Fruit fly (Drosophila melanogaster) whole organism, embryonic: ENCODE measurements around the gene CG11449.

Experiments used
- Ada2b ChIP-seq: fragments of 200-800 bp; sonication (Bioruptor generic); IDR thresholded peaks from 2 replicates; pipeline ENCODE4 v1.3.6; 2022; ENCODE audit warnings: missing biosample characterization, missing genetic modification characterization
- CG10366 ChIP-seq: fragments of 200-800 bp; sonication (Bioruptor generic); IDR thresholded peaks from 2 replicates; pipeline ENCODE4 v1.3.6; 2022; ENCODE audit warnings: missing biosample characterization, missing genetic modification characterization
- CG12391 ChIP-seq: fragments of 200-800 bp; sonication (Bioruptor generic); optimal IDR thresholded peaks from 3 replicates; lab custom pipeline; 2018; ENCODE audit warnings: missing biosample characterization, mild to moderate bottlenecking, missing genetic modification characterization, moderate library complexity
- CG13894 ChIP-seq: fragments of 200-800 bp; sonication (Bioruptor generic); optimal IDR thresholded peaks from 3 replicates; lab custom pipeline; 2018; ENCODE audit warnings: missing biosample characterization, mild to moderate bottlenecking, missing genetic modification characterization, moderate library complexity
- CG17328 ChIP-seq: fragments of 200-800 bp; sonication (Bioruptor generic); IDR thresholded peaks from 2 replicates; pipeline ENCODE4 v1.3.6; 2022; ENCODE audit warnings: missing biosample characterization, missing genetic modification characterization
- CG17612 ChIP-seq: fragments of 200-800 bp; sonication (Bioruptor generic); IDR thresholded peaks from 2 replicates; pipeline ENCODE4 v1.3.6; 2022; ENCODE audit warnings: missing biosample characterization, missing genetic modification characterization
- CG3065 ChIP-seq: fragments of 200-800 bp; sonication (Bioruptor generic); optimal IDR thresholded peaks from 2 replicates; lab custom pipeline; 2016; ENCODE audit warnings: missing biosample characterization, missing genetic modification characterization
- CG32767 ChIP-seq: fragments of 200-800 bp; sonication (Bioruptor generic); IDR thresholded peaks from 2 replicates; pipeline ENCODE4 v1.3.6; 2022; ENCODE audit warnings: missing biosample characterization, missing genetic modification characterization
- CG6813 ChIP-seq: fragments of 200-800 bp; sonication (Bioruptor generic); optimal IDR thresholded peaks from 2 replicates; lab custom pipeline; 2017; ENCODE audit warnings: missing biosample characterization, missing genetic modification characterization, mild to moderate bottlenecking, moderate library complexity, missing genetic modification reagents
- CG7357 ChIP-seq: fragments of 200-800 bp; sonication (Bioruptor generic); IDR thresholded peaks from 3 replicates; pipeline ENCODE4 v1.3.6; 2022; ENCODE audit warnings: missing biosample characterization, missing genetic modification characterization
- CG7963 ChIP-seq: fragments of 200-800 bp; sonication (Bioruptor generic); IDR thresholded peaks from 3 replicates; pipeline ENCODE4 v1.3.6; 2022; ENCODE audit warnings: missing biosample characterization, missing genetic modification characterization; ENCODE audit not compliant: partially characterized antibody
- CG8281 ChIP-seq: fragments of 200-800 bp; sonication (Bioruptor generic); optimal IDR thresholded peaks from 2 replicates; lab custom pipeline; 2018; ENCODE audit warnings: missing biosample characterization, mild to moderate bottlenecking, missing genetic modification characterization, moderate library complexity
- CG8765 ChIP-seq: fragments of 200-800 bp; sonication (Bioruptor generic); IDR thresholded peaks from 2 replicates; pipeline ENCODE4 v1.3.6; 2022; ENCODE audit warnings: missing biosample characterization, missing genetic modification characterization
- CG8944 ChIP-seq: fragments of 200-800 bp; sonication (Bioruptor generic); optimal IDR thresholded peaks from 3 replicates; lab custom pipeline; 2016; ENCODE audit warnings: missing biosample characterization, missing genetic modification characterization
- CG9437 ChIP-seq: fragments of 200-800 bp; sonication (Bioruptor generic); optimal IDR thresholded peaks from 2 replicates; lab custom pipeline; 2018; ENCODE audit warnings: missing biosample characterization, mild to moderate bottlenecking, missing genetic modification characterization
- D19B ChIP-seq: fragments of 200-800 bp; sonication (Bioruptor generic); optimal IDR thresholded peaks from 2 replicates; lab custom pipeline; 2017; ENCODE audit warnings: missing biosample characterization, mild to moderate bottlenecking, missing genetic modification characterization
- Lim3 ChIP-seq: fragments of 200-800 bp; sonication (Bioruptor generic); IDR thresholded peaks from 2 replicates; pipeline ENCODE4 v1.3.6; 2022; ENCODE audit warnings: missing biosample characterization, missing genetic modification characterization
- Lpt ChIP-seq: fragments of >200 bp; optimal IDR thresholded peaks from 2 replicates; lab custom pipeline; 2018; ENCODE audit warnings: missing biosample characterization, missing genetic modification characterization
- Rx ChIP-seq: fragments of 200-800 bp; sonication (Bioruptor generic); IDR thresholded peaks from 2 replicates; pipeline ENCODE4 v1.3.6; 2022; ENCODE audit warnings: missing biosample characterization, missing genetic modification characterization
- Six4 ChIP-seq: fragments of 200-800 bp; sonication (Bioruptor generic); optimal IDR thresholded peaks from 2 replicates; lab custom pipeline; 2016; ENCODE audit warnings: missing biosample characterization, missing genetic modification characterization
- cg ChIP-seq: fragments of 200-800 bp; sonication (Bioruptor generic); optimal IDR thresholded peaks from 3 replicates; lab custom pipeline; 2019; ENCODE audit warnings: missing biosample characterization, mild to moderate bottlenecking, missing genetic modification characterization, moderate library complexity
- chn ChIP-seq: fragments of 200-800 bp; sonication (Bioruptor generic); optimal IDR thresholded peaks from 2 replicates; lab custom pipeline; 2016; ENCODE audit warnings: missing biosample characterization, missing genetic modification characterization
- h ChIP-seq: fragments of >200 bp; optimal IDR thresholded peaks from 2 replicates; lab custom pipeline; 2017
- her ChIP-seq: fragments of 200-800 bp; sonication (Bioruptor generic); optimal IDR thresholded peaks from 2 replicates; lab custom pipeline; 2016; ENCODE audit warnings: missing biosample characterization, missing genetic modification characterization
- p53 ChIP-seq: fragments of 200-800 bp; sonication (Bioruptor generic); optimal IDR thresholded peaks from 2 replicates; lab custom pipeline; 2016; ENCODE audit warnings: missing biosample characterization, missing genetic modification characterization
- stc ChIP-seq: fragments of 200-800 bp; sonication (Bioruptor generic); IDR thresholded peaks from 2 replicates; pipeline ENCODE4 v1.3.6; 2022; ENCODE audit warnings: missing biosample characterization, missing genetic modification characterization
- vnd ChIP-seq: fragments of 200-800 bp; sonication (Bioruptor generic); IDR thresholded peaks from 3 replicates; pipeline ENCODE4 v1.3.6; 2022; ENCODE audit warnings: missing biosample characterization, missing genetic modification characterization; ENCODE audit not compliant: partially characterized antibody

Gene CG11449

DNA sequence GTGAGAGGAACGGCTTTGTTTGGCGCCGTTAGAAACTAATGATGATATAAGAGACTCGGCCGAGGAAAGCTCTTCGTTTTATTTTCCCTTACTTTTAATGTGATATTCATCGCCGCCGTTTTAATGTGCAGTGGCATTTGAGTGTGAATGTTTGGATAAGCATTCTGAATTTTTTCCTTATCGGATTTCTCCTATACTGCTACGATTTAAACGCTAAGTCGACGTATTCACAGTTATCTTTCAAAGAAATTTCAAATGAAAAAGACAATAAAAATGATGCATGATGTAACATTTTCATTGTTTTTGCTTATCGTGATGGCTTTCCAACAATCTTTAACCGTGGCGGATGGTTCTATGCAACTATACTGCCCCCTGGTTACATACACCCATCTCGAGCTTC lies 47.1 kb downstream of the CG11449 start, which contains the start of gene CG43312 (continued):
- TF ChIP-seq D19B (no peak), h (lab: Kevin White, UChicago) (no peak), CG6813 (no peak), CG7357 (GFP tag; lab: Robert Waterston, UW) (no peak), vnd (GFP tag; lab: Robert Waterston, UW) (no peak), CG8281 (tag; lab: Kevin White, UChicago) (no peak)

DNA sequence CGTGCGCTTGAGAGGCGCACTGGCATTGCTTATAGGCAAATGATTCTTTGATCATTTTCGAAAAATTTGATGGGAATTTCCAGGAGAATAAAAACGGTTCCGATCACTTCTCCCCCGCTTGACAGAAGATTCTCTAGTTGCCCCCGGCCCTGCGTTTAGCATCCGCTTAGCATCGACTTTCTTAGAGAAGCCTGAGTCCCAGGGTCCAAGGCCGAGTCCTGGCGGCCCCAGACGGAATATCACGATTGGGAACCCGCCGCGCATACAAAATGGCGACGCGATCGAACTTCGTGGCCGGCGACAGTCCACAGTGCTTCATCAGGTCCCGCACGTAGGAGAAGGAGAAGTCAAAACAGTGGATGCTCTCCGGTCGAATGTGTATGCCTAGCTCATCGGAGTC lies 49.6 kb downstream of the CG11449 start, which contains the start of gene CG43331:
TSS of gene CG43331 (minus strand) at position 101 of the 400 bp plus-strand sequence.
- TF ChIP-seq p53 (GFP tag; lab: Kevin White, UChicago) (no peak), stc (no peak)
- TF ChIP-seq, all 482 proteins: peak for 0

DNA sequence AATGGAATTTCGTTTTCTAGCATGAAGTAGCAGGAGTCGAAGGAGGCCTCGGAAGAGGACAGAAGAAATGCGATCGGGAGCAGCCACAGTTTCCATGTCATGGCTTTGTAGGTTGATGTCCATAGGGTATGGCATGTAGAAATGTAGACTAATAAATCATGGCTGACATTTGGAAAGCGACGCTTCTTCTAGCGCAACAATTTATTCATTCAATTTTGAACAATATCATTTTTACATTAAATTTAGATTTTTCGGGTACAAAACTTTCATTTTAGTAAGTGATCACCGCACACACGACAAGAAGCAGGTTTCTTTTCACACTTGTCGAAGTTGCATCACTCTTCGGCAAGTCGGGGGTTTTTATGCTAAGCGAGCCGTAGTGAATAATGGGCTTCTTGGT lies 50.1 kb downstream of the CG11449 start, which contains the start of gene CG43330:
TSS of gene CG43330 (minus strand) at position 101 of the 400 bp plus-strand sequence.
- TF ChIP-seq Ada2b (GFP tag; lab: Robert Waterston, UW), result no peak
- no peak for TF ChIP-seq Lpt
- no peak for TF ChIP-seq CG32767 (GFP tag; lab: Robert Waterston, UW)
- no peak for TF ChIP-seq Six4 (GFP tag; lab: Kevin White, UChicago)
- TF ChIP-seq her (GFP tag; lab: Kevin White, UChicago), result no peak
- TF ChIP-seq CG12391 (tag; lab: Kevin White, UChicago), result no peak
- TF ChIP-seq CG10366 (GFP tag; lab: Robert Waterston, UW), result no peak
- no peak for TF ChIP-seq CG9437 (GFP tag; lab: Kevin White, UChicago)
- no peak for TF ChIP-seq CG17328 (GFP tag; lab: Robert Waterston, UW)
- no peak for TF ChIP-seq Rx (GFP tag; lab: Robert Waterston, UW)

DNA sequence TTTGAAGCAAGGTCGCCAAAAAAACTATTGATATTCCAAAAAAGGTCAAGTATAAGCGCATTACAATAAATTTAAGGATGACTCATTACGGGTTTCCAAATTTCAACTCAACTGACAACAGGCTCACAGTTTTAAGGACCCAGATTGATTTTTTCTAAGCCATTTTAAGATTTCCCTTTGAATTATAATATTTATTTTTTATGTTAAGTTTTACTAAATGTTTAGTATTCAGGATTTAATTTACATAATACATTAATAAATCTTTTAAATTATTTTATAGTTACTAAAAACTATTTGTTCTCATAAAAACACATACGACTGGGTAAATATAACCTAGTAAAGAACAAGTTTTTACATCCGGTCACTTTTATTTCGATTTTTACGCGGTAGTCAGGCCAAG lies 50.9 kb downstream of the CG11449 start, which contains the start of gene CG43329:
TSS of gene CG43329 (minus strand) at position 101 of the 400 bp plus-strand sequence.
- TF ChIP-seq CG17612 (GFP tag; lab: Robert Waterston, UW) (no peak), CG3065 (GFP tag; lab: Kevin White, UChicago) (no peak), CG8765 (no peak), CG13894 (tag; lab: Kevin White, UChicago) (no peak), cg (GFP tag; lab: Kevin White, UChicago) (no peak), Lim3 (no peak), CG7963 (GFP tag; lab: Robert Waterston, UW) (no peak), chn (GFP tag; lab: Kevin White, UChicago) (no peak), CG8944 (GFP tag; lab: Kevin White, UChicago) (no peak)
- TF ChIP-seq, all 482 proteins: peak for 0
